Worm (Caenorhabditis elegans) whole organism, young adult: Measurements from ENCODE around the gene F10D7.11.
A peak's percentile ranks its signal among the peaks of the same experiment; 100 is the strongest.

Source experiments
- B0019.2 ChIP-seq: fragments of 200-800 bp; sonication (Bioruptor generic); conservative IDR thresholded peaks from 2 replicates; pipeline ENCODE4 v1.3.6; 2022; ENCODE audit warnings: missing genetic modification reagents, missing genetic modification characterization, missing compliant biosample characterization
- F10E7.11 ChIP-seq: sonication (generic microtip); optimal IDR thresholded peaks from 2 replicates; lab custom pipeline; 2017; ENCODE audit warnings: mild to moderate bottlenecking, missing genetic modification characterization, moderate library complexity, missing compliant biosample characterization
- F23B12.7 ChIP-seq: sonication (generic microtip); optimal IDR thresholded peaks from 2 replicates; lab custom pipeline; 2017; ENCODE audit warnings: missing genetic modification characterization, mild to moderate bottlenecking, missing compliant biosample characterization, antibody characterized with exemption, moderate library complexity; ENCODE audit not compliant: insufficient read depth
- F37B4.10 ChIP-seq: fragments of 200-800 bp; sonication (Bioruptor generic); IDR thresholded peaks from 2 replicates; pipeline ENCODE4 v1.3.6; 2022; ENCODE audit warnings: missing genetic modification characterization, missing compliant biosample characterization
- F55B11.4 ChIP-seq: sonication (generic microtip); optimal IDR thresholded peaks from 2 replicates; lab custom pipeline; 2016; ENCODE audit warnings: missing compliant biosample characterization, missing genetic modification characterization, borderline replicate concordance; ENCODE audit not compliant: insufficient read depth
- F57A8.1 ChIP-seq: fragments of 200-800 bp; sonication (Bioruptor generic); optimal IDR thresholded peaks from 2 replicates; lab custom pipeline; 2018; ENCODE audit warnings: mild to moderate bottlenecking, missing genetic modification characterization, moderate library complexity, missing compliant biosample characterization
- Y67H2A.10 ChIP-seq: fragments of 200-800 bp; sonication (Bioruptor generic); conservative IDR thresholded peaks from 2 replicates; pipeline ENCODE4 v1.3.6; 2022; ENCODE audit warnings: missing genetic modification reagents, missing genetic modification characterization, missing compliant biosample characterization
- attf-5 ChIP-seq: fragments of 200-800 bp; sonication (Bioruptor generic); optimal IDR thresholded peaks from 2 replicates; lab custom pipeline; 2018; ENCODE audit warnings: mild to moderate bottlenecking, missing genetic modification characterization, missing compliant biosample characterization
- ccch-3 ChIP-seq: fragments of 200-800 bp; sonication (Bioruptor generic); optimal IDR thresholded peaks from 2 replicates; lab custom pipeline; 2018; ENCODE audit warnings: mild to moderate bottlenecking, missing genetic modification characterization, missing compliant biosample characterization
- ceh-40 ChIP-seq: fragments of 200-800 bp; sonication (Bioruptor generic); IDR thresholded peaks from 2 replicates; pipeline ENCODE4 v1.3.6; 2022; ENCODE audit warnings: missing genetic modification characterization, missing compliant biosample characterization
- die-1 ChIP-seq: sonication (generic microtip); optimal IDR thresholded peaks from 2 replicates; lab custom pipeline; 2016; ENCODE audit warnings: missing genotype, mild to moderate bottlenecking, missing genetic modification characterization, missing compliant biosample characterization
- dpff-1 ChIP-seq: sonication (generic microtip); optimal IDR thresholded peaks from 2 replicates; lab custom pipeline; 2017; ENCODE audit warnings: mild to moderate bottlenecking, missing genetic modification characterization, missing compliant biosample characterization
- egrh-3 ChIP-seq: fragments of 200-800 bp; sonication (Bioruptor generic); IDR thresholded peaks from 2 replicates; pipeline ENCODE4 v1.3.6; 2022; ENCODE audit warnings: missing genetic modification reagents, missing genetic modification characterization, missing compliant biosample characterization
- ekl-4 ChIP-seq: fragments of 200-800 bp; sonication (Bioruptor generic); IDR thresholded peaks from 2 replicates; pipeline ENCODE4 v1.3.6; 2022; ENCODE audit warnings: missing genetic modification reagents, missing genetic modification characterization, missing compliant biosample characterization
- ets-4 ChIP-seq: fragments of 200-800 bp; sonication (Bioruptor generic); optimal IDR thresholded peaks from 2 replicates; lab custom pipeline; 2018; ENCODE audit warnings: mild to moderate bottlenecking, missing genetic modification characterization, missing compliant biosample characterization
- hlh-12 ChIP-seq: sonication (generic microtip); optimal IDR thresholded peaks from 2 replicates; lab custom pipeline; 2016; ENCODE audit warnings: missing genetic modification characterization, missing compliant biosample characterization
- hmg-1.2 ChIP-seq: fragments of 200-800 bp; sonication (Bioruptor generic); IDR thresholded peaks from 2 replicates; pipeline ENCODE4 v1.3.6; 2022; ENCODE audit warnings: missing genetic modification reagents, missing genetic modification characterization, missing compliant biosample characterization
- hmg-20 ChIP-seq: fragments of 200-800 bp; sonication (Bioruptor generic); IDR thresholded peaks from 2 replicates; pipeline ENCODE4 v1.3.6; 2022; ENCODE audit warnings: missing genetic modification reagents, missing genetic modification characterization, missing compliant biosample characterization
- lag-1 ChIP-seq: fragments of 200-800 bp; sonication (Bioruptor generic); IDR thresholded peaks from 2 replicates; pipeline ENCODE4 v1.3.6; 2022; ENCODE audit warnings: missing genetic modification reagents, missing genetic modification characterization, missing compliant biosample characterization
- lin-26 ChIP-seq: fragments of 200-800 bp; sonication (Bioruptor generic); IDR thresholded peaks from 2 replicates; pipeline ENCODE4 v1.3.6; 2022; ENCODE audit warnings: missing genetic modification reagents, missing genetic modification characterization, missing compliant biosample characterization
- lin-54 ChIP-seq: fragments of 200-800 bp; sonication (Bioruptor generic); optimal IDR thresholded peaks from 2 replicates; lab custom pipeline; 2018; ENCODE audit warnings: mild to moderate bottlenecking, missing genetic modification characterization, missing compliant biosample characterization
- lsl-1 ChIP-seq: fragments of 200-800 bp; sonication (Bioruptor generic); optimal IDR thresholded peaks from 2 replicates; lab custom pipeline; 2018; ENCODE audit warnings: mild to moderate bottlenecking, missing genetic modification characterization, moderate library complexity, missing compliant biosample characterization
- madf-10 ChIP-seq: sonication (generic microtip); optimal IDR thresholded peaks from 2 replicates; lab custom pipeline; 2016; ENCODE audit warnings: mild to moderate bottlenecking, missing genetic modification characterization, missing compliant biosample characterization
- nfya-2 ChIP-seq: fragments of 200-800 bp; sonication (Bioruptor generic); IDR thresholded peaks from 2 replicates; pipeline ENCODE4 v1.3.6; 2022; ENCODE audit warnings: missing genetic modification reagents, missing genetic modification characterization, missing compliant biosample characterization
- nhr-120 ChIP-seq: fragments of 200-800 bp; sonication (Bioruptor generic); IDR thresholded peaks from 2 replicates; pipeline ENCODE4 v1.3.6; 2022; ENCODE audit warnings: missing genetic modification characterization, missing compliant biosample characterization
- nhr-80 ChIP-seq: sonication (generic microtip); optimal IDR thresholded peaks from 2 replicates; lab custom pipeline; 2016; ENCODE audit warnings: missing genetic modification characterization, missing compliant biosample characterization
- rcor-1 ChIP-seq: fragments of 200-800 bp; sonication (Bioruptor generic); IDR thresholded peaks from 2 replicates; pipeline ENCODE4 v1.3.6; 2022; ENCODE audit warnings: missing genetic modification reagents, missing genetic modification characterization, missing compliant biosample characterization
- repo-1 ChIP-seq: sonication (generic microtip); optimal IDR thresholded peaks from 2 replicates; lab custom pipeline; 2017; ENCODE audit warnings: mild to moderate bottlenecking, missing genetic modification characterization, missing compliant biosample characterization
- rpc-1 ChIP-seq, 2 experiments: fragments of 150-350 bp in 1 of 2; sonication (generic microtip) in 1 of 2; optimal IDR thresholded peaks; 2 replicates each; lab custom pipeline; 2014 to 2018; ENCODE audit warnings: missing biosample characterization in 1 of 2, missing genetic modification characterization in 1 of 2, missing genetic modification reagents in 1 of 2, missing genotype in 1 of 2
- snpc-3.4 ChIP-seq: sonication (generic microtip); optimal IDR thresholded peaks from 2 replicates; lab custom pipeline; 2017; ENCODE audit warnings: missing genetic modification characterization, mild to moderate bottlenecking, missing compliant biosample characterization, antibody characterized with exemption, moderate library complexity, missing genotype, missing genetic modification reagents
- sptf-2 ChIP-seq: fragments of 200-800 bp; sonication (Bioruptor generic); optimal IDR thresholded peaks from 2 replicates; lab custom pipeline; 2018; ENCODE audit warnings: mild to moderate bottlenecking, missing genetic modification characterization, missing compliant biosample characterization
- tlf-1 ChIP-seq: fragments of 200-800 bp; sonication (Bioruptor generic); optimal IDR thresholded peaks from 2 replicates; lab custom pipeline; 2018; ENCODE audit warnings: mild to moderate bottlenecking, missing genetic modification characterization, missing compliant biosample characterization
- unc-130 ChIP-seq: sonication (generic microtip); optimal IDR thresholded peaks from 2 replicates; lab custom pipeline; 2016; ENCODE audit warnings: missing genetic modification reagents, missing genetic modification characterization, missing compliant biosample characterization
- xnd-1 ChIP-seq: sonication (generic microtip); optimal IDR thresholded peaks from 2 replicates; lab custom pipeline; 2016; ENCODE audit warnings: missing genotype, missing genetic modification reagents, missing genetic modification characterization, missing compliant biosample characterization
- zim-3 ChIP-seq: sonication (generic microtip); optimal IDR thresholded peaks from 2 replicates; lab custom pipeline; 2017; ENCODE audit warnings: mild to moderate bottlenecking, missing genetic modification characterization, moderate library complexity, missing compliant biosample characterization
- ztf-26 ChIP-seq: sonication (generic microtip); optimal IDR thresholded peaks from 2 replicates; lab custom pipeline; 2017; ENCODE audit warnings: missing genetic modification characterization, missing compliant biosample characterization
- ztf-28 ChIP-seq: fragments of 200-800 bp; sonication (Bioruptor generic); IDR thresholded peaks from 2 replicates; pipeline ENCODE4 v1.3.6; 2022; ENCODE audit warnings: missing genetic modification reagents, missing genetic modification characterization, missing compliant biosample characterization
- ztf-3 ChIP-seq: fragments of 200-800 bp; sonication (Bioruptor generic); optimal IDR thresholded peaks from 2 replicates; lab custom pipeline; 2018; ENCODE audit warnings: mild to moderate bottlenecking, missing genetic modification characterization, missing compliant biosample characterization

Gene F10D7.11

DNA sequence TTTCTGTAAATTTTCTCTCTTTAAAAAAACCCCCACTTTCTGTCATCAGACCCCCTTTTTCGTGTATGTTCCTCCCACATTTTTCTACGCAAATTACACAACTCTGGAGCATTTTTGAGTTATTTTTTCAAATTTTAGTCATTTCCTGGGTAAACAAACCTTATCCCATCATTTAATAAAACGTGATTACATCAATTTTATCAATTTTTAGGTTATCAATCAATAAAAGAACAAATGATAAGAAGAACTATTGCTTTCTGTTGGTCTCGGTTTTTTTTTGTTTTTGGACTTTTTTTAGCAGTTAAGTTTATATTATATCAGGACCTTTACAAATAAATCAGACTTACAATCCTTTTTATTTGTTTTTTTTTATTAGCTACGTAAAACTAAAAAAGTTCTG is 26.3 kb upstream of the F10D7.11 start, which contains the start of gene C53C11.2:
C53C11.2 (plus strand) TSS at position 284 of the 400 bp plus-strand sequence.
- TF ChIP-seq dpff-1 (no peak), nhr-80 (tag; lab: Kevin White, UChicago) (peak; percentile 9)
- TF ChIP-seq, all 124 proteins: peak for 1

DNA sequence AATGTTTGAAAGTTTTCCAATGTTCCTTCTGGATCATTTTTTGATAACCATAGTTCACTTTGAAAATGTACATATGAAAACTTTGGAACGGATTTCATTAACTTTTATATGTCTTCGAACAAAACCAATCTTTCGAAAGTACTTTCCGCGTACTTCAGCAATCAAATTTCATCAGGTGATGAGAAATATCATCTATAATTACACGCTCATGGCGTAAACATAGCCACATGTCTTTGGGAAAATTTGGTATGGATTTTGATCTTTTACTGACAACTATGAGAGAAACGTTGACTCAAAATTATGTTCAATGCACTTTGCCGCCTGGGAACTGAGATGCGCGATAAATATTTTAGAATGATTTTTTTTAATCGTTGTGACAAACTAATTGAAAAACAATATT is 23.7 kb upstream of the F10D7.11 start:
- TF ChIP-seq lsl-1 (GFP tag; lab: Kevin White, UChicago) (no peak), ccch-3 (GFP tag; lab: Kevin White, UChicago) (no peak), die-1 (tag; lab: Kevin White, UChicago) (no peak), rcor-1 (GFP tag; lab: Robert Waterston, UW) (no peak), nhr-120 (no peak), repo-1 (tag; lab: Kevin White, UChicago) (no peak), ztf-28 (no peak), lin-26 (no peak), egrh-3 (GFP tag; lab: Robert Waterston, UW) (no peak), hlh-12 (tag; lab: Kevin White, UChicago) (no peak), lag-1 (GFP tag; lab: Robert Waterston, UW) (no peak), zim-3 (tag; lab: Kevin White, UChicago) (no peak), nhr-80 (tag; lab: Kevin White, UChicago) (no peak), hmg-20 (GFP tag; lab: Robert Waterston, UW) (no peak), snpc-3.4 (tag; lab: Kevin White, UChicago) (no peak), F10E7.11 (tag; lab: Kevin White, UChicago) (no peak)

DNA sequence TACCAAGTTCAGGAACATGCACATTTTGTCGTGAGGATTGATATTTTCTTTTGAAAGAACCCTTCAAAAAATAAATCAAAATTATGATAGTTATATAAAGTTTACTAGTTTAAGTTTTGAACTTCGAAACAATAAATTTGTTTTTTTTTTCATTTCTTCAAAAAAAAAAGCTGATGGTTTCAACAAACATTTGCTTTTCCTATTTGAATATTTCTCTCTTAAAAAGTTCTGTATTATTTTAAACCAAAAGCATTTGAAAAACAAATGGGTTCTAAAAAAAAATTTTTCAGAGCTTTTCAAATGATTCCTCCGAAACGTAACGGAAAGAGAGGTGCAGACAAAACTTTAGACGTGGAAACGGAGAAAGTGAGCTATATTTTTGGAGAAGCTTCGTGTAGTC is 22.1 kb upstream of the F10D7.11 start, which contains the start of gene C53C11.1:
C53C11.1 (plus strand) TSS at position 301 of the 400 bp plus-strand sequence.
- no peak for TF ChIP-seq lin-54 (GFP tag; lab: Kevin White, UChicago)
- no peak for TF ChIP-seq hmg-20 (GFP tag; lab: Robert Waterston, UW)
- no peak for TF ChIP-seq ztf-26 (tag; lab: Kevin White, UChicago)
- no peak for TF ChIP-seq F57A8.1 (GFP tag; lab: Kevin White, UChicago)
- TF ChIP-seq Y67H2A.10: no peak

DNA sequence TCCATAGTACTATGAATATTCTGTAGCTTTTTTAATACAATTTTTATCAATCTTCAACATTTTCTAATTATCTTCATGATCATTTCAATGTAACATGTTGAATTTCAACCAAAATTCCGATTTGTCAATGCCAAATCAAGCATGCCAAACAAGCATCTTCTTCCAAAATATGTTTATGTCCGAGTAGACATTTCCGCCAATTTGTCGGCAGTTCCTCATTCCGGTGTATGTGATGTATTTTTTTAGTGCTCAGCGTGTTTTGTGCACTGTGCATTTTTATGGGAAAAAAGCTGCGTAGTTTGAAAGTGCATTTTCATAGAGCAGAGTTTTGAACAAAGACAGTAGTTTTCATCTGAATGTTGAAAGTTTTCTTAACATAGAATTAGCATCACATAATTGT is 13.2 kb upstream of the F10D7.11 start:
- TF ChIP-seq zim-3 (tag; lab: Kevin White, UChicago) (no peak), die-1 (tag; lab: Kevin White, UChicago) (no peak), ekl-4 (GFP tag; lab: Robert Waterston, UW) (no peak), F37B4.10 (GFP tag; lab: Robert Waterston, UW) (no peak), ets-4 (GFP tag; lab: Kevin White, UChicago) (no peak), F55B11.4 (no peak), attf-5 (GFP tag; lab: Kevin White, UChicago) (no peak), nfya-2 (GFP tag; lab: Robert Waterston, UW) (no peak), sptf-2 (GFP tag; lab: Kevin White, UChicago) (no peak), B0019.2 (no peak), unc-130 (GFP tag; lab: Kevin White, UChicago) (no peak), ceh-40 (no peak), madf-10 (tag; lab: Kevin White, UChicago) (no peak), rpc-1 (optimal IDR thresholded peaks at IDR 0.05; lab: Kevin White, UChicago) (no peak), rpc-1 (tag; optimal IDR thresholded peaks at IDR 0.05; lab: Kevin White, UChicago) (no peak), hmg-1.2 (no peak), tlf-1 (no peak), ztf-3 (GFP tag; lab: Kevin White, UChicago) (no peak), F23B12.7 (tag; lab: Kevin White, UChicago) (no peak), xnd-1 (tag; lab: Kevin White, UChicago) (no peak)
